Worm (Caenorhabditis elegans): Measurements from ENCODE around the gene nhr-30.

The nhr-30 gene

ce11 chrV:9015540-9015939, 29.4 kb upstream of the nhr-30 start, which contains the start of gene srt-18:
srt-18 (minus strand) TSS chrV:9015640.
- TF ChIP-seq mab-5 (tag; optimal IDR thresholded peaks at IDR 0.05) (no peak), sma-3 (GFP tag; optimal IDR thresholded peaks at IDR 0.05) (no peak), elt-1 (tag; optimal IDR thresholded peaks at IDR 0.05) (no peak), nhr-11 (tag; optimal IDR thresholded peaks at IDR 0.05) (no peak), zag-1 (tag; optimal IDR thresholded peaks at IDR 0.05) (no peak), lin-13 (GFP tag; optimal IDR thresholded peaks at IDR 0.05) (no peak)

DNA sequence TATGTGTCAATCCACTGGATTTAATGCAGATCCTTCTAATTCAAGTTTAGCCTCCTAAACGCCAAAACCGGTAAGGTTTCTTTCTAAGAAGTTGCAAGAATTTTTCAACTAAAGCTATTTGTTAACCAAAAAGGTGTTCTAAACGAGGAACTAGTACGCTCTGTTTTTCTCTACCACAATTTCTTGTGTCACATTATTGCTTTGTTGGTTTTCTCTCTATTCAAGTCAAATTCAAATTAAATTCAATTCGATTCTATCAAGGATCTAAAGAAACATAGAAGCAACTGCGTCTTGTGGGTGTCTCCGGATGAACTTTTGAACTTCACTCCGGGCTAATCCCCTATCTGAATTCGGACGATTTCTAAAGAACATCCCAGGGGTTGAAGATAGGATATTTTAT, 28.5 kb upstream of the nhr-30 start, which contains the start of gene oac-40:
oac-40 (plus strand) TSS at position 301 of the 400 bp plus-strand sequence.
- no peak for TF ChIP-seq nhr-25 (tag; optimal IDR thresholded peaks at IDR 0.05)
- TF ChIP-seq unc-62 (GFP tag; optimal IDR thresholded peaks at IDR 0.05), result no peak
- no peak for TF ChIP-seq sma-3 (GFP tag; optimal IDR thresholded peaks at IDR 0.05)
- TF ChIP-seq nhr-12 (tag; optimal IDR thresholded peaks at IDR 0.05), result no peak
- TF ChIP-seq nhr-77 (tag; optimal IDR thresholded peaks at IDR 0.05), result no peak
- TF ChIP-seq unc-55 (GFP tag; optimal IDR thresholded peaks at IDR 0.05), result no peak
- no peak for TF ChIP-seq mdl-1 (tag; optimal IDR thresholded peaks at IDR 0.05)
- TF ChIP-seq Y55F3AM.14 (GFP tag; optimal IDR thresholded peaks at IDR 0.05), result no peak
- TF ChIP-seq crh-2 (tag; optimal IDR thresholded peaks at IDR 0.05), result no peak
- TF ChIP-seq R02D3.7 (tag; optimal IDR thresholded peaks at IDR 0.05), result no peak
- TF ChIP-seq nhr-6 (tag; optimal IDR thresholded peaks at IDR 0.05), result no peak
- no peak for TF ChIP-seq peb-1 (tag; optimal IDR thresholded peaks at IDR 0.05)

- TF ChIP-seq unc-55 (GFP tag; optimal IDR thresholded peaks at IDR 0.05), result no peak
- no peak for TF ChIP-seq elt-1 (tag; optimal IDR thresholded peaks at IDR 0.05)
- TF ChIP-seq elt-3 (tag; optimal IDR thresholded peaks at IDR 0.05), result no peak
- no peak for TF ChIP-seq dmd-4 (tag; optimal IDR thresholded peaks at IDR 0.05)
- no peak for TF ChIP-seq ceh-16 (tag; optimal IDR thresholded peaks at IDR 0.05)
- no peak for TF ChIP-seq nhr-10 (tag; optimal IDR thresholded peaks at IDR 0.05)
- TF ChIP-seq nhr-25 (tag; optimal IDR thresholded peaks at IDR 0.05), result no peak
- TF ChIP-seq sma-3 (GFP tag; optimal IDR thresholded peaks at IDR 0.05), result no peak
- TF ChIP-seq ztf-1 (GFP tag; conservative IDR thresholded peaks at IDR 0.05), result no peak
- no peak for TF ChIP-seq zag-1 (tag; optimal IDR thresholded peaks at IDR 0.05)
- TF ChIP-seq ztf-4 (tag; optimal IDR thresholded peaks at IDR 0.05), result no peak
- TF ChIP-seq unc-39 (tag; optimal IDR thresholded peaks at IDR 0.05), result no peak
- TF ChIP-seq nhr-23 (tag; optimal IDR thresholded peaks at IDR 0.05), result no peak
- TF ChIP-seq fos-1 (tag; optimal IDR thresholded peaks at IDR 0.05), result no peak
- no peak for TF ChIP-seq ceh-82 (tag; optimal IDR thresholded peaks at IDR 0.05)
Observed at ce11 chrV:9018871-9019270, 26.1 kb upstream of the nhr-30 start.

- TF ChIP-seq lin-39 (tag; optimal IDR thresholded peaks at IDR 0.05) (no peak), nhr-11 (tag; optimal IDR thresholded peaks at IDR 0.05) (no peak), nhr-21 (tag; optimal IDR thresholded peaks at IDR 0.05) (no peak), lsy-2 (tag; optimal IDR thresholded peaks at IDR 0.05) (no peak), sem-4 (tag; optimal IDR thresholded peaks at IDR 0.05) (no peak), skn-1 (tag; optimal IDR thresholded peaks at IDR 0.05) (no peak), egl-27 (tag; optimal IDR thresholded peaks at IDR 0.05) (no peak), nhr-129 (tag; optimal IDR thresholded peaks at IDR 0.05) (no peak), mab-5 (tag; optimal IDR thresholded peaks at IDR 0.05) (no peak), nhr-6 (tag; optimal IDR thresholded peaks at IDR 0.05) (no peak), ceh-82 (tag; optimal IDR thresholded peaks at IDR 0.05) (no peak), zag-1 (tag; optimal IDR thresholded peaks at IDR 0.05) (no peak), sma-3 (GFP tag; optimal IDR thresholded peaks at IDR 0.05) (no peak), peb-1 (tag; optimal IDR thresholded peaks at IDR 0.05) (no peak), ama-1 (optimal IDR thresholded peaks at IDR 0.05) (no peak), nhr-10 (tag; optimal IDR thresholded peaks at IDR 0.05) (no peak), unc-39 (tag; optimal IDR thresholded peaks at IDR 0.05) (no peak), R02D3.7 (tag; optimal IDR thresholded peaks at IDR 0.05) (no peak)
Observed at ce11 chrV:9022078-9022477, 22.9 kb upstream of the nhr-30 start, which contains the start of gene oac-41. oac-41 (minus strand) TSS chrV:9022178.

DNA sequence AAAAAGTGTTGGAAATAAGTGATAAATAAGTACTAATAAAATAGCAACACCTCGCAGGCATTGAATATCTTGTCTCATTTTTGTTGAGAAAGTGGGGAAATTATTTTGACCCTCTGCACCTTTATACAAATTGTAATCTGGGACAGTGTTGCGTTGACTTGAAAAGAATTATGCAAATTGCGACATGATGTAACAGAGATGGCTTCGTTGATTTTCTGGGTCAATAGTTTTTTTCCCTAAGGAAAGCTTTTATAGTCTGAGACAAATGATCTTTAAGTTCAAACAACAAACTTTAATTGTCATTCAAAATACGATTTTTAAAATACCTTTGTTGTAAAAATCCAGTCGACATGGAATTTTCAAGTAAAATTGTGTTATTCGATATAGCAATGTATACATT, 20.3 kb upstream of the nhr-30 start, which contains the start of gene bus-1:
bus-1 (minus strand) TSS at position 101 of the 400 bp plus-strand sequence.
- no peak for TF ChIP-seq skn-1 (tag; optimal IDR thresholded peaks at IDR 0.05)
- no peak for TF ChIP-seq nhr-12 (tag; optimal IDR thresholded peaks at IDR 0.05)
- TF ChIP-seq zag-1 (tag; optimal IDR thresholded peaks at IDR 0.05), result no peak
- TF ChIP-seq dmd-4 (tag; optimal IDR thresholded peaks at IDR 0.05), result no peak
- no peak for TF ChIP-seq egl-27 (tag; optimal IDR thresholded peaks at IDR 0.05)
